Worm (Caenorhabditis elegans): ENCODE data around the gene wrt-2.

Gene wrt-2

ce11 chrX:3054394-3054793 is 39.8 kb downstream of the wrt-2 start:
- TF ChIP-seq mls-2 (tag; optimal IDR thresholded peaks at IDR 0.05) (no peak), blmp-1 (tag; optimal IDR thresholded peaks at IDR 0.05) (no peak), nhr-12 (tag; optimal IDR thresholded peaks at IDR 0.05) (no peak), M03D4.4 (tag; optimal IDR thresholded peaks at IDR 0.05) (no peak), lin-32 (GFP tag; optimal IDR thresholded peaks at IDR 0.05) (no peak), ham-2 (GFP tag; optimal IDR thresholded peaks at IDR 0.05) (no peak), unc-120 (tag; optimal IDR thresholded peaks at IDR 0.05; ENCODE audit: poor library complexity, severe bottlenecking) (no peak), ceh-83 (GFP tag; optimal IDR thresholded peaks at IDR 0.05) (no peak), nhr-76 (tag; optimal IDR thresholded peaks at IDR 0.05) (no peak), sem-2 (GFP tag; optimal IDR thresholded peaks at IDR 0.05) (no peak)

ce11 chrX:3051315-3051993 is 42.7 kb downstream of the wrt-2 start:
- TF ChIP-seq nhr-76 (tag; optimal IDR thresholded peaks at IDR 0.05), result no peak
- TF ChIP-seq lin-13 (tag; optimal IDR thresholded peaks at IDR 0.05), result no peak
- TF ChIP-seq blmp-1 (tag; optimal IDR thresholded peaks at IDR 0.05), result no peak
- TF ChIP-seq snpc-4 (tag; optimal IDR thresholded peaks at IDR 0.05), result no peak
- TF ChIP-seq ces-1 (GFP tag; optimal IDR thresholded peaks at IDR 0.05), result peak; percentile 26

- TF ChIP-seq ces-1 (GFP tag; optimal IDR thresholded peaks at IDR 0.05) (peak; percentile 85), nhr-28 (tag; optimal IDR thresholded peaks at IDR 0.05) (no peak), unc-62 (GFP tag; optimal IDR thresholded peaks at IDR 0.05) (peak; percentile 36)
These were observed 44.9 kb downstream of the wrt-2 start for ce11 chrX:3049233-3049632.

ce11 chrX:3048696-3049095 is 45.5 kb downstream of the wrt-2 start:
- TF ChIP-seq blmp-1 (tag; optimal IDR thresholded peaks at IDR 0.05), result no peak
- no peak for TF ChIP-seq mls-2 (tag; optimal IDR thresholded peaks at IDR 0.05)
- no peak for TF ChIP-seq M03D4.4 (tag; optimal IDR thresholded peaks at IDR 0.05)
- no peak for TF ChIP-seq nhr-237 (tag; optimal IDR thresholded peaks at IDR 0.05)
- no peak for TF ChIP-seq sptf-1 (tag; optimal IDR thresholded peaks at IDR 0.05)
- no peak for TF ChIP-seq mab-5 (tag; optimal IDR thresholded peaks at IDR 0.05)
- TF ChIP-seq unc-120 (tag; optimal IDR thresholded peaks at IDR 0.05; ENCODE audit: poor library complexity, severe bottlenecking), result no peak
- TF ChIP-seq ceh-83 (GFP tag; optimal IDR thresholded peaks at IDR 0.05), result no peak
- no peak for TF ChIP-seq unc-62 (GFP tag; optimal IDR thresholded peaks at IDR 0.05)
- TF ChIP-seq lin-13 (tag; optimal IDR thresholded peaks at IDR 0.05), result no peak
- no peak for TF ChIP-seq lsy-2 (tag; optimal IDR thresholded peaks at IDR 0.05)
- TF ChIP-seq unc-39 (tag; optimal IDR thresholded peaks at IDR 0.05), result no peak
- TF ChIP-seq bed-3 (GFP tag; optimal IDR thresholded peaks at IDR 0.05), result no peak
- no peak for TF ChIP-seq nhr-2 (tag; optimal IDR thresholded peaks at IDR 0.05)
- TF ChIP-seq ces-1 (GFP tag; optimal IDR thresholded peaks at IDR 0.05), result no peak
- no peak for TF ChIP-seq nhr-76 (tag; optimal IDR thresholded peaks at IDR 0.05)
- no peak for TF ChIP-seq elt-3 (tag; optimal IDR thresholded peaks at IDR 0.05)

ce11 chrX:3047224-3047623 is 46.9 kb downstream of the wrt-2 start:
- TF ChIP-seq unc-62 (GFP tag; optimal IDR thresholded peaks at IDR 0.05) (no peak), snpc-4 (tag; optimal IDR thresholded peaks at IDR 0.05) (no peak), elt-1 (tag; optimal IDR thresholded peaks at IDR 0.05; ENCODE audit: borderline replicate concordance, insufficient read depth) (no peak), flh-1 (GFP tag; optimal IDR thresholded peaks at IDR 0.05) (no peak), mep-1 (tag; optimal IDR thresholded peaks at IDR 0.05) (no peak), ces-1 (GFP tag; optimal IDR thresholded peaks at IDR 0.05) (no peak), unc-39 (tag; optimal IDR thresholded peaks at IDR 0.05) (no peak), nhr-12 (tag; optimal IDR thresholded peaks at IDR 0.05) (no peak), hlh-1 (tag; optimal IDR thresholded peaks at IDR 0.05) (no peak), nhr-237 (tag; optimal IDR thresholded peaks at IDR 0.05) (no peak), zip-8 (tag; optimal IDR thresholded peaks at IDR 0.05) (no peak), lin-13 (tag; optimal IDR thresholded peaks at IDR 0.05) (no peak), lin-32 (GFP tag; optimal IDR thresholded peaks at IDR 0.05) (no peak), cnd-1 (tag; optimal IDR thresholded peaks at IDR 0.05) (no peak), drap-1 (GFP tag; optimal IDR thresholded peaks at IDR 0.05) (no peak), mab-5 (tag; optimal IDR thresholded peaks at IDR 0.05) (no peak), sptf-1 (tag; optimal IDR thresholded peaks at IDR 0.05) (no peak), ham-2 (GFP tag; optimal IDR thresholded peaks at IDR 0.05) (no peak), elt-3 (tag; optimal IDR thresholded peaks at IDR 0.05) (no peak), ceh-43 (GFP tag; optimal IDR thresholded peaks at IDR 0.05) (no peak)

All from whole organism, mixed stage, embryonic.